Worm (Caenorhabditis elegans) whole organism, L4 larva: ENCODE results near the gene C31E10.6.

Experiments
- F10B5.3 ChIP-seq: sonication (generic microtip); optimal IDR thresholded peaks from 2 replicates; lab custom pipeline; 2016; ENCODE audit warnings: mild to moderate bottlenecking, missing genetic modification characterization, missing compliant biosample characterization
- F26F4.8 ChIP-seq: fragments of 200-800 bp; sonication (Bioruptor generic); conservative IDR thresholded peaks from 2 replicates; pipeline ENCODE4 v1.3.6; 2022; ENCODE audit warnings: missing genetic modification characterization, missing compliant biosample characterization
- F49E8.2 ChIP-seq: sonication (generic microtip); optimal IDR thresholded peaks from 2 replicates; lab custom pipeline; 2016; ENCODE audit warnings: missing compliant biosample characterization, mild to moderate bottlenecking, missing genetic modification characterization, borderline replicate concordance
- R02D3.7 ChIP-seq: fragments of 150-350 bp; sonication (generic microtip); optimal IDR thresholded peaks from 3 replicates; lab custom pipeline; 2014; ENCODE audit warnings: missing biosample characterization, missing genetic modification characterization
- T20F7.1 ChIP-seq: fragments of 200-800 bp; sonication (Bioruptor generic); optimal IDR thresholded peaks from 2 replicates; lab custom pipeline; 2018; ENCODE audit warnings: mild to moderate bottlenecking, missing genetic modification characterization, missing compliant biosample characterization
- Y5F2A.4 ChIP-seq: fragments of 200-800 bp; sonication (Bioruptor generic); optimal IDR thresholded peaks from 2 replicates; lab custom pipeline; 2018; ENCODE audit warnings: mild to moderate bottlenecking, missing genetic modification characterization, missing compliant biosample characterization
- Y75B8A.6 ChIP-seq: fragments of 200-800 bp; sonication (Bioruptor generic); IDR thresholded peaks from 2 replicates; pipeline ENCODE4 v1.3.6; 2022; ENCODE audit warnings: missing genetic modification reagents, missing genetic modification characterization, missing compliant biosample characterization
- aha-1 ChIP-seq: fragments of 150-350 bp; peaks from one replicate; lab custom pipeline; 2014; ENCODE audit warnings: missing biosample characterization, missing genetic modification characterization
- aly-2 ChIP-seq: sonication (generic microtip); optimal IDR thresholded peaks from 2 replicates; lab custom pipeline; 2018; ENCODE audit warnings: missing biosample characterization, missing genetic modification characterization
- arid-1 ChIP-seq: fragments of 200-800 bp; sonication (Bioruptor generic); conservative IDR thresholded peaks from 2 replicates; pipeline ENCODE4 v1.3.6; 2022; ENCODE audit warnings: missing genetic modification reagents, missing genetic modification characterization, missing compliant biosample characterization
- attf-4 ChIP-seq: sonication (generic microtip); optimal IDR thresholded peaks from 3 replicates; lab custom pipeline; 2017; ENCODE audit warnings: missing biosample characterization, missing genetic modification characterization
- ceh-44 ChIP-seq: fragments of 200-800 bp; sonication (Bioruptor generic); IDR thresholded peaks from 2 replicates; pipeline ENCODE4 v1.3.6; 2022; ENCODE audit warnings: missing genetic modification reagents, missing genetic modification characterization, missing compliant biosample characterization
- cey-2 ChIP-seq: sonication (generic microtip); optimal IDR thresholded peaks from 3 replicates; lab custom pipeline; 2017; ENCODE audit warnings: missing genetic modification characterization, mild to moderate bottlenecking, missing compliant biosample characterization, antibody characterized with exemption, borderline replicate concordance; ENCODE audit not compliant: insufficient read depth
- ctbp-1 ChIP-seq: fragments of 200-800 bp; sonication (Bioruptor generic); IDR thresholded peaks from 2 replicates; pipeline ENCODE4 v1.3.6; 2022; ENCODE audit warnings: missing genetic modification reagents, missing genetic modification characterization, missing compliant biosample characterization
- dmd-9 ChIP-seq: fragments of 200-800 bp; sonication (Bioruptor generic); IDR thresholded peaks from 2 replicates; pipeline ENCODE4 v1.3.6; 2022; ENCODE audit warnings: missing genetic modification reagents, missing genetic modification characterization, missing compliant biosample characterization
- dpl-1 ChIP-seq: fragments of 150-350 bp; optimal IDR thresholded peaks from 2 replicates; lab custom pipeline; 2014; ENCODE audit warnings: missing biosample characterization, missing genetic modification reagents, missing genetic modification characterization
- egl-27 ChIP-seq: sonication (generic microtip); optimal IDR thresholded peaks from 3 replicates; lab custom pipeline; 2017; ENCODE audit warnings: missing biosample characterization, missing genetic modification reagents, missing genetic modification characterization
- egl-43 ChIP-seq: fragments of 200-800 bp; sonication (Bioruptor generic); IDR thresholded peaks from 2 replicates; pipeline ENCODE4 v1.3.6; 2022; ENCODE audit warnings: missing genetic modification reagents, missing genetic modification characterization, missing compliant biosample characterization
- fkh-10 ChIP-seq: fragments of 150-350 bp; optimal IDR thresholded peaks from 2 replicates; lab custom pipeline; 2014; ENCODE audit warnings: missing biosample characterization, missing genetic modification reagents, missing genetic modification characterization
- fos-1 ChIP-seq: fragments of 150-350 bp; optimal IDR thresholded peaks from 2 replicates; lab custom pipeline; 2014; ENCODE audit warnings: missing biosample characterization, missing genetic modification characterization
- gei-8 ChIP-seq: fragments of 200-800 bp; sonication (Bioruptor generic); optimal IDR thresholded peaks from 2 replicates; lab custom pipeline; 2018; ENCODE audit warnings: mild to moderate bottlenecking, missing genetic modification characterization, missing compliant biosample characterization
- hif-1 ChIP-seq, 2 experiments: sonication (generic microtip); optimal IDR thresholded peaks; 2 replicates each; lab custom pipeline; 2016 to 2017; ENCODE audit warnings: missing compliant biosample characterization in 2 of 2, missing genetic modification characterization in 2 of 2, missing genetic modification reagents in 2 of 2, missing genotype in 2 of 2, mild to moderate bottlenecking in 1 of 2
- hlh-11 ChIP-seq: fragments of 200-800 bp; sonication (Bioruptor generic); optimal IDR thresholded peaks from 2 replicates; lab custom pipeline; 2018; ENCODE audit warnings: mild to moderate bottlenecking, missing genetic modification characterization, missing compliant biosample characterization
- hlh-30 ChIP-seq: sonication (generic microtip); optimal IDR thresholded peaks from 2 replicates; lab custom pipeline; 2017; ENCODE audit warnings: antibody characterized with exemption, mild to moderate bottlenecking, missing genetic modification characterization, missing compliant biosample characterization; ENCODE audit not compliant: insufficient read depth
- lin-13 ChIP-seq: fragments of 150-350 bp; optimal IDR thresholded peaks from 2 replicates; lab custom pipeline; 2014; ENCODE audit warnings: missing biosample characterization, missing genetic modification reagents, missing genetic modification characterization
- lin-15B ChIP-seq: fragments of 150-350 bp; sonication (generic microtip); optimal IDR thresholded peaks from 3 replicates; lab custom pipeline; 2014; ENCODE audit warnings: missing biosample characterization, missing genetic modification characterization
- lin-38 ChIP-seq: fragments of 200-800 bp; sonication (Bioruptor generic); IDR thresholded peaks from 2 replicates; pipeline ENCODE4 v1.3.6; 2022; ENCODE audit warnings: missing genetic modification reagents, missing genetic modification characterization, missing compliant biosample characterization
- lir-3 ChIP-seq: sonication (generic microtip); optimal IDR thresholded peaks from 2 replicates; lab custom pipeline; 2016; ENCODE audit warnings: mild to moderate bottlenecking, missing genetic modification characterization, missing compliant biosample characterization
- madf-9 ChIP-seq: fragments of 200-800 bp; sonication (Bioruptor generic); conservative IDR thresholded peaks from 2 replicates; pipeline ENCODE4 v1.3.6; 2022; ENCODE audit warnings: missing genetic modification reagents, missing genetic modification characterization, missing compliant biosample characterization
- mdl-1 ChIP-seq, 2 experiments: fragments of 150-350 bp in 1 of 2; sonication (generic microtip) in 1 of 2; optimal IDR thresholded peaks; 2 replicates each; lab custom pipeline; 2014 to 2017; ENCODE audit warnings: missing biosample characterization in 2 of 2, missing genetic modification characterization in 2 of 2
- mep-1 ChIP-seq: fragments of 150-350 bp; sonication (generic microtip); optimal IDR thresholded peaks from 3 replicates; lab custom pipeline; 2014; ENCODE audit warnings: missing biosample characterization, missing genetic modification characterization
- mes-2 ChIP-seq: sonication (generic microtip); optimal IDR thresholded peaks from 2 replicates; lab custom pipeline; 2016; ENCODE audit warnings: missing genotype, mild to moderate bottlenecking, missing genetic modification characterization, missing compliant biosample characterization; ENCODE audit not compliant: poor library complexity, severe bottlenecking
- nhr-10 ChIP-seq: fragments of 150-350 bp; optimal IDR thresholded peaks from 2 replicates; lab custom pipeline; 2014; ENCODE audit warnings: missing biosample characterization, missing genetic modification characterization
- nhr-237 ChIP-seq: sonication (generic microtip); optimal IDR thresholded peaks from 2 replicates; lab custom pipeline; 2017; ENCODE audit warnings: missing biosample characterization, missing genetic modification characterization
- nhr-25 ChIP-seq: sonication (generic microtip); optimal IDR thresholded peaks from 2 replicates; lab custom pipeline; 2017; ENCODE audit warnings: missing genetic modification characterization, mild to moderate bottlenecking, missing compliant biosample characterization, antibody characterized with exemption, moderate library complexity, borderline replicate concordance; ENCODE audit not compliant: insufficient read depth
- nhr-6 ChIP-seq: fragments of 150-350 bp; optimal IDR thresholded peaks from 2 replicates; lab custom pipeline; 2014; ENCODE audit warnings: missing biosample characterization, missing genetic modification characterization
- nhr-76 ChIP-seq: fragments of 150-350 bp; optimal IDR thresholded peaks from 2 replicates; lab custom pipeline; 2014; ENCODE audit warnings: missing biosample characterization, missing genetic modification characterization
- nhr-77 ChIP-seq: fragments of 150-350 bp; optimal IDR thresholded peaks from 2 replicates; lab custom pipeline; 2014; ENCODE audit warnings: missing biosample characterization, missing genetic modification characterization
- pqm-1 ChIP-seq: sonication (generic microtip); optimal IDR thresholded peaks from 2 replicates; lab custom pipeline; 2017; ENCODE audit warnings: missing biosample characterization, missing genetic modification characterization
- rbr-2 ChIP-seq: sonication (generic microtip); optimal IDR thresholded peaks from 2 replicates; lab custom pipeline; 2016; ENCODE audit warnings: missing genotype, missing genetic modification characterization, missing compliant biosample characterization
- saeg-2 ChIP-seq: fragments of 200-800 bp; sonication (Bioruptor generic); IDR thresholded peaks from 2 replicates; pipeline ENCODE4 v1.3.6; 2022; ENCODE audit warnings: missing genetic modification reagents, missing genetic modification characterization, missing compliant biosample characterization
- sdz-12 ChIP-seq: fragments of 200-800 bp; sonication (Bioruptor generic); optimal IDR thresholded peaks from 2 replicates; lab custom pipeline; 2018; ENCODE audit warnings: mild to moderate bottlenecking, missing genetic modification characterization, missing compliant biosample characterization
- set-16 ChIP-seq: fragments of 200-800 bp; sonication (Bioruptor generic); IDR thresholded peaks from 2 replicates; pipeline ENCODE4 v1.3.6; 2022; ENCODE audit warnings: missing genetic modification reagents, missing genetic modification characterization, missing compliant biosample characterization
- skn-1 ChIP-seq: fragments of 150-350 bp; optimal IDR thresholded peaks from 2 replicates; lab custom pipeline; 2014; ENCODE audit warnings: missing biosample characterization, missing genetic modification characterization
- snpc-1.2 ChIP-seq: fragments of 200-800 bp; sonication (Bioruptor generic); IDR thresholded peaks from 2 replicates; pipeline ENCODE4 v1.3.6; 2022; ENCODE audit warnings: missing genetic modification reagents, missing genetic modification characterization, missing compliant biosample characterization
- spr-1 ChIP-seq: sonication (generic microtip); optimal IDR thresholded peaks from 2 replicates; lab custom pipeline; 2016; ENCODE audit warnings: mild to moderate bottlenecking, missing genetic modification characterization, missing compliant biosample characterization
- unc-39 ChIP-seq: sonication (generic microtip); optimal IDR thresholded peaks from 2 replicates; lab custom pipeline; 2017; ENCODE audit warnings: missing biosample characterization, missing genetic modification characterization
- unc-62 ChIP-seq, 3 experiments: fragments of 150-350 bp in 1 of 3; sonication (generic microtip); optimal IDR thresholded peaks in 2 of 3; peaks in 1 of 3; 1 replicate in 1 of 3; 2 replicates in 2 of 3; lab custom pipeline; 2014 to 2017; ENCODE audit warnings: missing biosample characterization in 3 of 3, missing genetic modification characterization in 3 of 3, missing genetic modification reagents in 3 of 3, missing genotype in 1 of 3
- zfp-2 ChIP-seq: sonication (generic microtip); optimal IDR thresholded peaks from 2 replicates; lab custom pipeline; 2016; ENCODE audit warnings: mild to moderate bottlenecking, missing genetic modification characterization, missing compliant biosample characterization
- ztf-11 ChIP-seq: fragments of 150-350 bp; optimal IDR thresholded peaks from 2 replicates; lab custom pipeline; 2014; ENCODE audit warnings: missing biosample characterization, missing genetic modification characterization

Gene C31E10.6

ce11 chrX:14015808-14016207, 19.7 kb downstream of the C31E10.6 start (continued):
- TF ChIP-seq sdz-12 (GFP tag; lab: Kevin White, UChicago) (peak; percentile 28), nhr-237 (tag; lab: Kevin White, UChicago) (no peak), dpl-1 (GFP tag; lab: Kevin White, UChicago) (peak; percentile 48), arid-1 (GFP tag; lab: Robert Waterston, UW) (peak; percentile 64), lin-15B (tag; lab: Kevin White, UChicago) (no peak), zfp-2 (tag; lab: Kevin White, UChicago) (peak; percentile 70), Y75B8A.6 (GFP tag; lab: Robert Waterston, UW) (0 out of 2 replicates have a peak, but pooled peaks have one; percentile 52), nhr-6 (tag; lab: Kevin White, UChicago) (peak; percentile 27), saeg-2 (GFP tag; lab: Robert Waterston, UW) (no peak), F10B5.3 (tag; lab: Kevin White, UChicago) (peak; percentile 46), R02D3.7 (tag; lab: Kevin White, UChicago) (no peak), egl-27 (tag; lab: Kevin White, UChicago) (peak; percentile 57), skn-1 (tag; lab: Kevin White, UChicago) (no peak), hlh-11 (tag; lab: Kevin White, UChicago) (peak; percentile 63), mdl-1 (tag; optimal IDR thresholded peaks at IDR 0.05; lab: Kevin White, UChicago) (peak in 1 of 2 experiments; percentile 48), rbr-2 (tag; lab: Kevin White, UChicago) (peak; percentile 72), gei-8 (GFP tag; lab: Kevin White, UChicago) (peak; percentile 86), nhr-77 (tag; lab: Kevin White, UChicago) (peak; percentile 79), Y5F2A.4 (GFP tag; lab: Kevin White, UChicago) (peak; percentile 68), aly-2 (tag; lab: Kevin White, UChicago) (no peak), lir-3 (peak; percentile 78), mep-1 (tag; lab: Kevin White, UChicago) (peak; percentile 90), fkh-10 (peak; percentile 53), mes-2 (tag; lab: Kevin White, UChicago) (peak; percentile 85), cey-2 (tag; lab: Kevin White, UChicago) (no peak), snpc-1.2 (GFP tag; lab: Robert Waterston, UW) (peak; percentile 90), nhr-10 (tag; lab: Kevin White, UChicago) (no peak), spr-1 (tag; lab: Kevin White, UChicago) (peak; percentile 80), dmd-9 (GFP tag; lab: Robert Waterston, UW) (0 out of 2 replicates have a peak, but pooled peaks have one; percentile 57), hif-1 (tag; optimal IDR thresholded peaks at IDR 0.05; lab: Kevin White, UChicago) (peak in 1 of 2 experiments; percentile 59), egl-43 (GFP tag; lab: Robert Waterston, UW) (peak; percentile 91), unc-62 (GFP tag; optimal IDR thresholded peaks at IDR 0.05 in 1 of 2; lab: Kevin White, UChicago) (peak in 1 of 2 experiments; percentile 92), unc-62 (tag; optimal IDR thresholded peaks at IDR 0.05; lab: Kevin White, UChicago) (no peak), ztf-11 (tag; lab: Kevin White, UChicago) (no peak), F26F4.8 (GFP tag; lab: Robert Waterston, UW) (no peak), nhr-76 (tag; lab: Kevin White, UChicago) (no peak), lin-13 (GFP tag; lab: Kevin White, UChicago) (peak; percentile 68), ceh-44 (GFP tag; lab: Robert Waterston, UW) (no peak), unc-39 (tag; lab: Kevin White, UChicago) (no peak), hlh-30 (tag; lab: Kevin White, UChicago) (peak; percentile 66), T20F7.1 (peak; percentile 58), F49E8.2 (tag; lab: Kevin White, UChicago) (peak; percentile 54), attf-4 (tag; lab: Kevin White, UChicago) (no peak), set-16 (GFP tag; lab: Robert Waterston, UW) (no peak), madf-9 (peak; percentile 36; the same call in 1 of the 2 replicates), lin-38 (GFP tag; lab: Robert Waterston, UW) (peak; percentile 77), pqm-1 (tag; lab: Kevin White, UChicago) (no peak), ctbp-1 (peak; percentile 90), fos-1 (tag; lab: Kevin White, UChicago) (no peak), nhr-25 (tag; lab: Kevin White, UChicago) (peak; percentile 3), aha-1 (tag; lab: Kevin White, UChicago) (peak; percentile 90)
